Worm (Caenorhabditis elegans) whole organism, young adult: Measurements from ENCODE around the gene let-418.

Experiments
- B0035.1 ChIP-seq: sonication (generic microtip); optimal IDR thresholded peaks from 2 replicates; lab custom pipeline; 2016; ENCODE audit warnings: missing genetic modification characterization, mild to moderate bottlenecking, missing compliant biosample characterization, missing genotype, missing genetic modification reagents
- B0261.1 ChIP-seq: sonication (generic microtip); optimal IDR thresholded peaks from 2 replicates; lab custom pipeline; 2016; ENCODE audit warnings: mild to moderate bottlenecking, missing genetic modification characterization, moderate library complexity, missing compliant biosample characterization
- B0336.3 ChIP-seq: fragments of 200-800 bp; sonication (Bioruptor generic); IDR thresholded peaks from 2 replicates; pipeline ENCODE4 v1.3.6; 2022; ENCODE audit warnings: missing genetic modification characterization, missing compliant biosample characterization
- C06A6.2 ChIP-seq: fragments of 200-800 bp; sonication (Bioruptor generic); conservative IDR thresholded peaks from 2 replicates; pipeline ENCODE4 v1.3.6; 2022; ENCODE audit warnings: missing genetic modification characterization, missing compliant biosample characterization
- C17E4.6 ChIP-seq: fragments of 200-800 bp; sonication (Bioruptor generic); IDR thresholded peaks from 2 replicates; pipeline ENCODE4 v1.3.6; 2022; ENCODE audit warnings: missing genetic modification reagents, missing genetic modification characterization, missing compliant biosample characterization
- F10E7.11 ChIP-seq: sonication (generic microtip); optimal IDR thresholded peaks from 2 replicates; lab custom pipeline; 2017; ENCODE audit warnings: mild to moderate bottlenecking, missing genetic modification characterization, moderate library complexity, missing compliant biosample characterization
- F22D6.2 ChIP-seq: sonication (generic microtip); optimal IDR thresholded peaks from 2 replicates; lab custom pipeline; 2016; ENCODE audit warnings: mild to moderate bottlenecking, missing genetic modification characterization, missing compliant biosample characterization
- F55B11.4 ChIP-seq: sonication (generic microtip); optimal IDR thresholded peaks from 2 replicates; lab custom pipeline; 2016; ENCODE audit warnings: missing compliant biosample characterization, missing genetic modification characterization, borderline replicate concordance; ENCODE audit not compliant: insufficient read depth
- F57A8.1 ChIP-seq: fragments of 200-800 bp; sonication (Bioruptor generic); optimal IDR thresholded peaks from 2 replicates; lab custom pipeline; 2018; ENCODE audit warnings: mild to moderate bottlenecking, missing genetic modification characterization, moderate library complexity, missing compliant biosample characterization
- K12H6.12 ChIP-seq: fragments of 200-800 bp; sonication (Bioruptor generic); optimal IDR thresholded peaks from 2 replicates; lab custom pipeline; 2018; ENCODE audit warnings: mild to moderate bottlenecking, missing genetic modification characterization, missing compliant biosample characterization
- T07F8.4 ChIP-seq: sonication (generic microtip); optimal IDR thresholded peaks from 2 replicates; lab custom pipeline; 2016; ENCODE audit warnings: mild to moderate bottlenecking, missing genetic modification characterization, moderate library complexity, missing compliant biosample characterization
- T26A5.8 ChIP-seq: sonication (generic microtip); optimal IDR thresholded peaks from 2 replicates; lab custom pipeline; 2016; ENCODE audit warnings: missing genetic modification characterization, missing compliant biosample characterization
- Y95B8A.8 ChIP-seq: fragments of 200-800 bp; sonication (Bioruptor generic); IDR thresholded peaks from 2 replicates; pipeline ENCODE4 v1.3.6; 2022; ENCODE audit warnings: missing genetic modification reagents, missing genetic modification characterization, missing compliant biosample characterization
- akir-1 ChIP-seq: fragments of 200-800 bp; sonication (Bioruptor generic); optimal IDR thresholded peaks from 2 replicates; lab custom pipeline; 2018; ENCODE audit warnings: mild to moderate bottlenecking, missing genetic modification characterization, moderate library complexity, missing compliant biosample characterization
- attf-5 ChIP-seq: fragments of 200-800 bp; sonication (Bioruptor generic); optimal IDR thresholded peaks from 2 replicates; lab custom pipeline; 2018; ENCODE audit warnings: mild to moderate bottlenecking, missing genetic modification characterization, missing compliant biosample characterization
- bed-1 ChIP-seq: fragments of 200-800 bp; sonication (Bioruptor generic); IDR thresholded peaks from 2 replicates; pipeline ENCODE4 v1.3.6; 2022; ENCODE audit warnings: missing genetic modification reagents, missing genetic modification characterization, missing compliant biosample characterization
- ceh-27 ChIP-seq: fragments of 200-800 bp; sonication (Bioruptor generic); optimal IDR thresholded peaks from 2 replicates; lab custom pipeline; 2018; ENCODE audit warnings: mild to moderate bottlenecking, missing genetic modification characterization, moderate library complexity, missing compliant biosample characterization
- ceh-40 ChIP-seq: fragments of 200-800 bp; sonication (Bioruptor generic); IDR thresholded peaks from 2 replicates; pipeline ENCODE4 v1.3.6; 2022; ENCODE audit warnings: missing genetic modification characterization, missing compliant biosample characterization
- ceh-58 ChIP-seq: fragments of 200-800 bp; sonication (Bioruptor generic); IDR thresholded peaks from 2 replicates; pipeline ENCODE4 v1.3.6; 2022; ENCODE audit warnings: missing genetic modification characterization, missing compliant biosample characterization
- dpl-1 ChIP-seq: fragments of 150-350 bp; optimal IDR thresholded peaks from 2 replicates; lab custom pipeline; 2014; ENCODE audit warnings: missing biosample characterization, missing genetic modification reagents, missing genetic modification characterization
- efl-1 ChIP-seq: fragments of 150-350 bp; optimal IDR thresholded peaks from 2 replicates; lab custom pipeline; 2014; ENCODE audit warnings: missing biosample characterization, missing genetic modification reagents, missing genetic modification characterization
- ets-4 ChIP-seq: fragments of 200-800 bp; sonication (Bioruptor generic); optimal IDR thresholded peaks from 2 replicates; lab custom pipeline; 2018; ENCODE audit warnings: mild to moderate bottlenecking, missing genetic modification characterization, missing compliant biosample characterization
- him-1 ChIP-seq: sonication (generic microtip); optimal IDR thresholded peaks from 2 replicates; lab custom pipeline; 2016; ENCODE audit warnings: missing genotype, missing genetic modification reagents, missing genetic modification characterization, missing compliant biosample characterization
- hmg-1.2 ChIP-seq: fragments of 200-800 bp; sonication (Bioruptor generic); IDR thresholded peaks from 2 replicates; pipeline ENCODE4 v1.3.6; 2022; ENCODE audit warnings: missing genetic modification reagents, missing genetic modification characterization, missing compliant biosample characterization
- lag-1 ChIP-seq: fragments of 200-800 bp; sonication (Bioruptor generic); IDR thresholded peaks from 2 replicates; pipeline ENCODE4 v1.3.6; 2022; ENCODE audit warnings: missing genetic modification reagents, missing genetic modification characterization, missing compliant biosample characterization
- let-607 ChIP-seq, 2 experiments: fragments of 200-800 bp in 1 of 2; sonication (Bioruptor generic) in 1 of 2; sonication (generic microtip) in 1 of 2; optimal IDR thresholded peaks; 2 replicates each; lab custom pipeline; 2016 to 2018; ENCODE audit warnings: mild to moderate bottlenecking in 2 of 2, missing compliant biosample characterization in 2 of 2, missing genetic modification characterization in 2 of 2, moderate library complexity in 2 of 2, missing genotype in 1 of 2
- lin-26 ChIP-seq: fragments of 200-800 bp; sonication (Bioruptor generic); IDR thresholded peaks from 2 replicates; pipeline ENCODE4 v1.3.6; 2022; ENCODE audit warnings: missing genetic modification reagents, missing genetic modification characterization, missing compliant biosample characterization
- lin-40 ChIP-seq: sonication (generic microtip); optimal IDR thresholded peaks from 2 replicates; lab custom pipeline; 2016; ENCODE audit warnings: missing genetic modification characterization, mild to moderate bottlenecking, missing compliant biosample characterization, missing genotype, missing genetic modification reagents
- lir-1 ChIP-seq: fragments of 200-800 bp; sonication (Bioruptor generic); conservative IDR thresholded peaks from 2 replicates; pipeline ENCODE4 v1.3.6; 2022; ENCODE audit warnings: missing genetic modification reagents, missing genetic modification characterization, missing compliant biosample characterization
- madf-3 ChIP-seq: fragments of 200-800 bp; sonication (Bioruptor generic); IDR thresholded peaks from 2 replicates; pipeline ENCODE4 v1.3.6; 2022; ENCODE audit warnings: missing genetic modification reagents, missing genetic modification characterization, missing compliant biosample characterization
- madf-6 ChIP-seq: fragments of 200-800 bp; sonication (Bioruptor generic); IDR thresholded peaks from 2 replicates; pipeline ENCODE4 v1.3.6; 2022; ENCODE audit warnings: missing genetic modification reagents, missing genetic modification characterization, missing compliant biosample characterization
- madf-8 ChIP-seq: fragments of 200-800 bp; sonication (Bioruptor generic); conservative IDR thresholded peaks from 2 replicates; pipeline ENCODE4 v1.3.6; 2022; ENCODE audit warnings: missing genetic modification reagents, missing genetic modification characterization, missing compliant biosample characterization
- mes-4 ChIP-seq: sonication (generic microtip); optimal IDR thresholded peaks from 2 replicates; lab custom pipeline; 2016; ENCODE audit warnings: missing genotype, missing genetic modification characterization, missing compliant biosample characterization
- mxl-1 ChIP-seq: sonication (generic microtip); optimal IDR thresholded peaks from 2 replicates; lab custom pipeline; 2016; ENCODE audit warnings: missing genetic modification characterization, missing compliant biosample characterization
- nfya-2 ChIP-seq: fragments of 200-800 bp; sonication (Bioruptor generic); IDR thresholded peaks from 2 replicates; pipeline ENCODE4 v1.3.6; 2022; ENCODE audit warnings: missing genetic modification reagents, missing genetic modification characterization, missing compliant biosample characterization
- nhr-27 ChIP-seq: fragments of 200-800 bp; sonication (Bioruptor generic); optimal IDR thresholded peaks from 2 replicates; lab custom pipeline; 2018; ENCODE audit warnings: mild to moderate bottlenecking, missing genetic modification characterization, moderate library complexity, missing compliant biosample characterization
- pha-4 ChIP-seq: fragments of 150-350 bp; sonication (generic microtip); optimal IDR thresholded peaks from 2 replicates; lab custom pipeline; 2014; ENCODE audit warnings: missing biosample characterization, missing genetic modification reagents, missing genetic modification characterization
- rec-8 ChIP-seq, 2 experiments: sonication (generic microtip); optimal IDR thresholded peaks; 2 replicates each; lab custom pipeline; 2016; ENCODE audit warnings: mild to moderate bottlenecking in 2 of 2, missing genetic modification characterization in 2 of 2, missing genetic modification reagents in 2 of 2, missing genotype in 2 of 2, missing biosample characterization in 1 of 2, missing compliant biosample characterization in 1 of 2, moderate library complexity in 1 of 2
- sea-2 ChIP-seq: fragments of 200-800 bp; sonication (Bioruptor generic); IDR thresholded peaks from 2 replicates; pipeline ENCODE4 v1.3.6; 2022; ENCODE audit warnings: missing genetic modification characterization, missing compliant biosample characterization
- somi-1 ChIP-seq: fragments of 200-800 bp; sonication (Bioruptor generic); optimal IDR thresholded peaks from 2 replicates; lab custom pipeline; 2018; ENCODE audit warnings: mild to moderate bottlenecking, missing genetic modification characterization, missing compliant biosample characterization
- tbx-9 ChIP-seq: sonication (generic microtip); optimal IDR thresholded peaks from 2 replicates; lab custom pipeline; 2016; ENCODE audit warnings: borderline replicate concordance, missing genetic modification characterization, inconsistent platforms, missing compliant biosample characterization
- tlf-1 ChIP-seq: fragments of 200-800 bp; sonication (Bioruptor generic); optimal IDR thresholded peaks from 2 replicates; lab custom pipeline; 2018; ENCODE audit warnings: mild to moderate bottlenecking, missing genetic modification characterization, missing compliant biosample characterization
- unc-62 ChIP-seq: fragments of 150-350 bp; optimal IDR thresholded peaks from 2 replicates; lab custom pipeline; 2014; ENCODE audit warnings: missing biosample characterization, missing genetic modification reagents, missing genetic modification characterization
- ztf-18 ChIP-seq: sonication (generic microtip); optimal IDR thresholded peaks from 2 replicates; lab custom pipeline; 2016; ENCODE audit warnings: missing genotype, mild to moderate bottlenecking, missing genetic modification characterization, missing compliant biosample characterization
- ztf-22 ChIP-seq: fragments of 200-800 bp; sonication (Bioruptor generic); optimal IDR thresholded peaks from 2 replicates; lab custom pipeline; 2018; ENCODE audit warnings: mild to moderate bottlenecking, missing genetic modification characterization, moderate library complexity, missing compliant biosample characterization
- ztf-25 ChIP-seq: fragments of 200-800 bp; sonication (Bioruptor generic); IDR thresholded peaks from 2 replicates; pipeline ENCODE4 v1.3.6; 2022; ENCODE audit warnings: missing genetic modification reagents, missing genetic modification characterization, missing compliant biosample characterization
- ztf-28 ChIP-seq: fragments of 200-800 bp; sonication (Bioruptor generic); IDR thresholded peaks from 2 replicates; pipeline ENCODE4 v1.3.6; 2022; ENCODE audit warnings: missing genetic modification reagents, missing genetic modification characterization, missing compliant biosample characterization
- ztf-3 ChIP-seq: fragments of 200-800 bp; sonication (Bioruptor generic); optimal IDR thresholded peaks from 2 replicates; lab custom pipeline; 2018; ENCODE audit warnings: mild to moderate bottlenecking, missing genetic modification characterization, missing compliant biosample characterization
- ztf-6 ChIP-seq: fragments of 200-800 bp; sonication (Bioruptor generic); IDR thresholded peaks from 2 replicates; pipeline ENCODE4 v1.3.6; 2022; ENCODE audit warnings: missing genetic modification reagents, missing genetic modification characterization, missing compliant biosample characterization

The let-418 gene

ce11 chrV:5835979-5836615, 9.5 kb downstream of the let-418 start (continued):
- TF ChIP-seq lin-26 (GFP tag; lab: Robert Waterston, UW) (peak; percentile 77), tbx-9 (tag; lab: Kevin White, UChicago) (no peak), attf-5 (GFP tag; lab: Kevin White, UChicago) (no peak), lir-1 (no peak), akir-1 (GFP tag; lab: Kevin White, UChicago) (no peak), B0035.1 (tag; lab: Kevin White, UChicago) (no peak), rec-8 (tag; optimal IDR thresholded peaks at IDR 0.05; lab: Kevin White, UChicago) (no peak), C06A6.2 (GFP tag; lab: Robert Waterston, UW) (no peak), madf-3 (GFP tag; lab: Robert Waterston, UW) (no peak), let-607 (tag; optimal IDR thresholded peaks at IDR 0.05; lab: Kevin White, UChicago) (no peak), Y95B8A.8 (GFP tag; lab: Robert Waterston, UW) (no peak), T07F8.4 (tag; lab: Kevin White, UChicago) (no peak), nfya-2 (GFP tag; lab: Robert Waterston, UW) (no peak), ztf-6 (GFP tag; lab: Robert Waterston, UW) (no peak), ceh-58 (GFP tag; lab: Robert Waterston, UW) (no peak), ztf-18 (tag; lab: Kevin White, UChicago) (no peak), lag-1 (GFP tag; lab: Robert Waterston, UW) (no peak), pha-4 (tag; lab: Kevin White, UChicago) (no peak), madf-6 (GFP tag; lab: Robert Waterston, UW) (no peak), K12H6.12 (tag; lab: Kevin White, UChicago) (no peak), ceh-40 (GFP tag; lab: Robert Waterston, UW) (no peak), ztf-22 (GFP tag; lab: Kevin White, UChicago) (no peak), ztf-25 (GFP tag; lab: Robert Waterston, UW) (no peak), ets-4 (GFP tag; lab: Kevin White, UChicago) (no peak), T26A5.8 (tag; lab: Kevin White, UChicago) (no peak), C17E4.6 (GFP tag; lab: Robert Waterston, UW) (no peak), madf-8 (GFP tag; lab: Robert Waterston, UW) (no peak), hmg-1.2 (no peak), dpl-1 (GFP tag; lab: Kevin White, UChicago) (no peak), him-1 (tag; lab: Kevin White, UChicago) (no peak), ztf-3 (GFP tag; lab: Kevin White, UChicago) (no peak), ztf-28 (GFP tag; lab: Robert Waterston, UW) (no peak), ceh-27 (GFP tag; lab: Kevin White, UChicago) (no peak), efl-1 (GFP tag; lab: Kevin White, UChicago) (no peak), F22D6.2 (tag; lab: Kevin White, UChicago) (peak; percentile 47), mxl-1 (no peak), F10E7.11 (tag; lab: Kevin White, UChicago) (no peak), bed-1 (GFP tag; lab: Robert Waterston, UW) (no peak), nhr-27 (tag; lab: Kevin White, UChicago) (no peak), tlf-1 (no peak), sea-2 (no peak), unc-62 (GFP tag; lab: Kevin White, UChicago) (no peak), B0336.3 (GFP tag; lab: Robert Waterston, UW) (peak; percentile 65; the same call in 1 of the 2 replicates), lin-40 (tag; lab: Kevin White, UChicago) (peak; percentile 70), mes-4 (tag; lab: Kevin White, UChicago) (no peak), F55B11.4 (tag; lab: Kevin White, UChicago) (no peak), F57A8.1 (GFP tag; lab: Kevin White, UChicago) (no peak), B0261.1 (tag; lab: Kevin White, UChicago) (no peak), somi-1 (GFP tag; lab: Kevin White, UChicago) (no peak)
